Fruit fly (Drosophila melanogaster) whole organism, embryonic: ENCODE results near the gene CG11980.
A peak's percentile ranks its signal among the peaks of the same experiment; 100 is the strongest.

Experiments used
- Ada2b ChIP-seq: fragments of 200-800 bp; sonication (Bioruptor generic); IDR thresholded peaks from 2 replicates; pipeline ENCODE4 v1.3.6; 2022; ENCODE audit warnings: missing biosample characterization, missing genetic modification characterization
- Aef1 ChIP-seq: fragments of 200-800 bp; sonication (Bioruptor generic); IDR thresholded peaks from 3 replicates; pipeline ENCODE4 v1.3.6; 2022; ENCODE audit warnings: missing biosample characterization, missing genetic modification characterization
- Asciz ChIP-seq: fragments of 200-800 bp; sonication (Bioruptor generic); optimal IDR thresholded peaks from 2 replicates; lab custom pipeline; 2017; ENCODE audit warnings: missing biosample characterization, mild to moderate bottlenecking, missing genetic modification characterization, missing genetic modification reagents
- Atf6 ChIP-seq: fragments of 200-800 bp; sonication (Bioruptor generic); IDR thresholded peaks from 2 replicates; pipeline ENCODE4 v1.3.6; 2022; ENCODE audit warnings: missing biosample characterization, missing genetic modification characterization
- C15 ChIP-seq: fragments of 200-800 bp; sonication (Bioruptor generic); IDR thresholded peaks from 3 replicates; pipeline ENCODE4 v1.3.6; 2022; ENCODE audit warnings: missing biosample characterization, missing genetic modification characterization
- CG11085 ChIP-seq: fragments of 200-800 bp; sonication (Bioruptor generic); IDR thresholded peaks from 2 replicates; pipeline ENCODE4 v1.3.6; 2022; ENCODE audit warnings: missing biosample characterization, missing genetic modification characterization
- CG11504 ChIP-seq: fragments of 200-800 bp; sonication (Bioruptor generic); optimal IDR thresholded peaks from 3 replicates; lab custom pipeline; 2019; ENCODE audit warnings: missing biosample characterization, mild to moderate bottlenecking, missing genetic modification characterization, moderate library complexity
- CG12155 ChIP-seq: fragments of 200-800 bp; sonication (Bioruptor generic); optimal IDR thresholded peaks from 3 replicates; lab custom pipeline; 2016; ENCODE audit warnings: missing biosample characterization, missing genetic modification characterization
- CG13775 ChIP-seq: fragments of 200-800 bp; sonication (Bioruptor generic); optimal IDR thresholded peaks from 3 replicates; lab custom pipeline; 2017; ENCODE audit warnings: missing biosample characterization, mild to moderate bottlenecking, missing genetic modification characterization
- CG1647 ChIP-seq: fragments of 200-800 bp; sonication (Bioruptor generic); optimal IDR thresholded peaks from 3 replicates; lab custom pipeline; 2016; ENCODE audit warnings: missing biosample characterization, missing genetic modification characterization
- CG16863 ChIP-seq: fragments of 200-800 bp; sonication (Bioruptor generic); optimal IDR thresholded peaks from 3 replicates; lab custom pipeline; 2016; ENCODE audit warnings: missing biosample characterization, missing genetic modification characterization
- CG18262 ChIP-seq: fragments of 200-800 bp; optimal IDR thresholded peaks from 3 replicates; lab custom pipeline; 2019; ENCODE audit warnings: missing biosample characterization, mild to moderate bottlenecking, missing genetic modification characterization, moderate library complexity
- CG2129 ChIP-seq: fragments of 200-800 bp; sonication (Bioruptor generic); IDR thresholded peaks from 2 replicates; pipeline ENCODE4 v1.3.6; 2022; ENCODE audit warnings: missing biosample characterization, missing genetic modification characterization; ENCODE audit not compliant: partially characterized antibody
- CG30403 ChIP-seq: fragments of 200-800 bp; sonication (Bioruptor generic); optimal IDR thresholded peaks from 3 replicates; lab custom pipeline; 2016; ENCODE audit warnings: missing biosample characterization, missing genetic modification characterization
- CG30431 ChIP-seq: fragments of 200-800 bp; sonication (Bioruptor generic); optimal IDR thresholded peaks from 2 replicates; lab custom pipeline; 2017; ENCODE audit warnings: missing biosample characterization, missing genetic modification characterization
- CG31388 ChIP-seq: fragments of 200-800 bp; sonication (Bioruptor generic); optimal IDR thresholded peaks from 2 replicates; lab custom pipeline; 2016; ENCODE audit warnings: missing biosample characterization, missing genetic modification characterization
- CG3163 ChIP-seq: fragments of 200-800 bp; sonication (Bioruptor generic); optimal IDR thresholded peaks from 3 replicates; lab custom pipeline; 2016; ENCODE audit warnings: missing biosample characterization, missing genetic modification characterization
- CG4360 ChIP-seq: fragments of 200-800 bp; sonication (Bioruptor generic); IDR thresholded peaks from 2 replicates; pipeline ENCODE4 v1.3.6; 2022; ENCODE audit warnings: missing biosample characterization, missing genetic modification characterization
- CG8388 ChIP-seq: fragments of 200-800 bp; sonication (Bioruptor generic); optimal IDR thresholded peaks from 2 replicates; lab custom pipeline; 2019; ENCODE audit warnings: missing biosample characterization, mild to moderate bottlenecking, missing genetic modification characterization, moderate library complexity
- CG9817 ChIP-seq: fragments of 200-800 bp; sonication (Bioruptor generic); optimal IDR thresholded peaks from 2 replicates; lab custom pipeline; 2018; ENCODE audit warnings: missing biosample characterization, mild to moderate bottlenecking, missing genetic modification characterization, moderate library complexity
- CG9876 ChIP-seq: fragments of 200-800 bp; sonication (Bioruptor generic); optimal IDR thresholded peaks from 2 replicates; lab custom pipeline; 2016; ENCODE audit warnings: missing biosample characterization, missing genetic modification characterization
- Dbx ChIP-seq: fragments of 200-800 bp; sonication (Bioruptor generic); IDR thresholded peaks from 3 replicates; pipeline ENCODE4 v1.3.6; 2022; ENCODE audit warnings: missing biosample characterization, missing genetic modification characterization
- Dek ChIP-seq: fragments of 200-800 bp; sonication (Bioruptor generic); optimal IDR thresholded peaks from 3 replicates; lab custom pipeline; 2019; ENCODE audit warnings: missing biosample characterization, mild to moderate bottlenecking, missing genetic modification characterization, moderate library complexity
- Dll ChIP-seq: fragments of 200-800 bp; sonication (Bioruptor generic); IDR thresholded peaks from 4 replicates; pipeline ENCODE4 v1.3.6; 2022; ENCODE audit warnings: missing biosample characterization, missing genetic modification characterization; ENCODE audit not compliant: partially characterized antibody
- Eip74EF ChIP-seq, 2 experiments: fragments of 200-800 bp in 1 of 2; fragments of >200 bp in 1 of 2; sonication (Bioruptor generic) in 1 of 2; optimal IDR thresholded peaks; 2 replicates each; lab custom pipeline; 2017 to 2019; ENCODE audit warnings: missing biosample characterization in 2 of 2, missing genetic modification characterization in 2 of 2, mild to moderate bottlenecking in 1 of 2, moderate library complexity in 1 of 2
- GATAe ChIP-seq: fragments of 200-800 bp; sonication (Bioruptor generic); conservative IDR thresholded peaks from 2 replicates; pipeline ENCODE4 v1.3.6; 2022; ENCODE audit warnings: missing biosample characterization, missing genetic modification characterization
- HLH3B ChIP-seq: fragments of 200-800 bp; sonication (Bioruptor generic); IDR thresholded peaks from 2 replicates; pipeline ENCODE4 v1.3.6; 2022; ENCODE audit warnings: missing biosample characterization, missing genetic modification characterization
- HLH54F ChIP-seq: fragments of 200-800 bp; sonication (Bioruptor generic); optimal IDR thresholded peaks from 3 replicates; lab custom pipeline; 2016; ENCODE audit warnings: missing biosample characterization, missing genetic modification characterization
- HLHmδ ChIP-seq: fragments of 200-800 bp; sonication (Bioruptor generic); optimal IDR thresholded peaks from 2 replicates; lab custom pipeline; 2018; ENCODE audit warnings: missing biosample characterization, mild to moderate bottlenecking, missing genetic modification characterization, moderate library complexity
- Hsf ChIP-seq: fragments of 200-800 bp; sonication (Bioruptor generic); optimal IDR thresholded peaks from 3 replicates; lab custom pipeline; 2016; ENCODE audit warnings: missing biosample characterization, missing genetic modification characterization
- Jarid2 ChIP-seq: fragments of 200-800 bp; sonication (Bioruptor generic); optimal IDR thresholded peaks from 3 replicates; lab custom pipeline; 2017; ENCODE audit warnings: mild to moderate bottlenecking, missing biosample characterization, missing genetic modification reagents, missing genetic modification characterization
- Lpt ChIP-seq: fragments of >200 bp; optimal IDR thresholded peaks from 2 replicates; lab custom pipeline; 2018; ENCODE audit warnings: missing biosample characterization, missing genetic modification characterization
- Meics ChIP-seq: fragments of 200-800 bp; sonication (Bioruptor generic); optimal IDR thresholded peaks from 2 replicates; lab custom pipeline; 2017; ENCODE audit warnings: missing biosample characterization, mild to moderate bottlenecking, missing genetic modification characterization
- Mrtf ChIP-seq: fragments of 200-800 bp; sonication (Bioruptor generic); IDR thresholded peaks from 3 replicates; pipeline ENCODE4 v1.3.6; 2022; ENCODE audit warnings: missing biosample characterization, missing genetic modification characterization
- NK7.1 ChIP-seq: fragments of 200-800 bp; sonication (Bioruptor generic); optimal IDR thresholded peaks from 3 replicates; lab custom pipeline; 2016; ENCODE audit warnings: missing biosample characterization, missing genetic modification characterization
- Ravus ChIP-seq: fragments of 200-800 bp; sonication (Bioruptor generic); IDR thresholded peaks from 2 replicates; pipeline ENCODE4 v1.3.6; 2022; ENCODE audit warnings: missing biosample characterization, missing genetic modification characterization
- Xbp1 ChIP-seq: fragments of 200-800 bp; sonication (Bioruptor generic); optimal IDR thresholded peaks from 3 replicates; lab custom pipeline; 2016; ENCODE audit warnings: missing biosample characterization, mild to moderate bottlenecking, missing genetic modification characterization
- Xrp1 ChIP-seq: fragments of 200-800 bp; sonication (Bioruptor generic); IDR thresholded peaks from 2 replicates; pipeline ENCODE4 v1.3.6; 2022; ENCODE audit warnings: missing biosample characterization, missing genetic modification characterization
- abd-A ChIP-seq: fragments of 200-800 bp; sonication (Bioruptor generic); optimal IDR thresholded peaks from 3 replicates; lab custom pipeline; 2019; ENCODE audit warnings: missing biosample characterization, mild to moderate bottlenecking, missing genetic modification characterization, moderate library complexity
- cas ChIP-seq: fragments of 200-800 bp; sonication (Bioruptor generic); IDR thresholded peaks from 2 replicates; pipeline ENCODE4 v1.3.6; 2022; ENCODE audit warnings: missing biosample characterization, missing genetic modification characterization
- disco-r ChIP-seq: fragments of 200-800 bp; sonication (Bioruptor generic); optimal IDR thresholded peaks from 2 replicates; lab custom pipeline; 2016; ENCODE audit warnings: missing biosample characterization, missing genetic modification characterization
- dpn ChIP-seq, 2 experiments: fragments of 200-800 bp; sonication (Bioruptor generic); optimal IDR thresholded peaks; 3 replicates each; lab custom pipeline; 2016; ENCODE audit warnings: missing biosample characterization in 2 of 2, missing genetic modification characterization in 2 of 2
- fru ChIP-seq: fragments of >200 bp; optimal IDR thresholded peaks from 2 replicates; lab custom pipeline; 2017
- ftz-f1 ChIP-seq: fragments of 200-800 bp; sonication (Bioruptor generic); optimal IDR thresholded peaks from 2 replicates; lab custom pipeline; 2016; ENCODE audit warnings: missing biosample characterization, missing genetic modification characterization
- gcm2 ChIP-seq: fragments of 200-800 bp; sonication (Bioruptor generic); optimal IDR thresholded peaks from 2 replicates; lab custom pipeline; 2016; ENCODE audit warnings: missing biosample characterization, missing genetic modification characterization
- her ChIP-seq: fragments of 200-800 bp; sonication (Bioruptor generic); optimal IDR thresholded peaks from 2 replicates; lab custom pipeline; 2016; ENCODE audit warnings: missing biosample characterization, missing genetic modification characterization
- jing ChIP-seq: fragments of 200-800 bp; sonication (Bioruptor generic); optimal IDR thresholded peaks from 2 replicates; lab custom pipeline; 2018; ENCODE audit warnings: missing biosample characterization, mild to moderate bottlenecking, missing genetic modification characterization
- maf-S ChIP-seq: fragments of 200-800 bp; sonication (Bioruptor generic); optimal IDR thresholded peaks from 2 replicates; lab custom pipeline; 2016; ENCODE audit warnings: missing biosample characterization, missing genetic modification characterization
- otp ChIP-seq: fragments of 200-800 bp; sonication (Bioruptor generic); IDR thresholded peaks from 3 replicates; pipeline ENCODE4, ENCODE4 v1.3.6; 2022; ENCODE audit warnings: missing biosample characterization, missing genetic modification characterization
- slp2 ChIP-seq: fragments of 200-800 bp; sonication (Bioruptor generic); optimal IDR thresholded peaks from 2 replicates; lab custom pipeline; 2016; ENCODE audit warnings: missing biosample characterization, missing genetic modification characterization
- unpg ChIP-seq: fragments of 200-800 bp; sonication (Bioruptor generic); optimal IDR thresholded peaks from 3 replicates; lab custom pipeline; 2018; ENCODE audit warnings: missing biosample characterization, mild to moderate bottlenecking, missing genetic modification characterization, moderate library complexity
- zen ChIP-seq: fragments of 200-800 bp; sonication (Bioruptor generic); optimal IDR thresholded peaks from 3 replicates; lab custom pipeline; 2018; ENCODE audit warnings: missing biosample characterization, mild to moderate bottlenecking, missing genetic modification characterization, moderate library complexity

CG11980 gene

DNA sequence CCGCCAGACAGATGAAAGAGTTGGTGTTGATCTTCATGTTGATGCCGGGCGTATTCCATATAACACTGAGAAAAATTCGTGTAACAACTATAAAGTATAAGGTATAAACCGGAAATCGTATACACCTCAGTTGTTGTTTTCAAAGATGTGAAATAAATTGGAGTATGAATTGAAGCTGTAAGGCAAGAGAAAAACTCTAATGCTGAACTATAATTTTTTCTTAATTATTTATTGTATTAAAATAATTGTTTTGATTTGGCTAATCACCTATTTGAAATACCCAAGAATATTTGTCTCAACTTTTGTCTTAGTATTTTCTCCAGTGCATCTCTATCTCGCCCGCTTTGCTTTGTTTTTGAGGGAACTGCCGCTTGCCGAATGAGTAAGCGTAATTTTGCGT is 43.5 kb upstream of the CG11980 start (continued):
- peak; percentile 26 for TF ChIP-seq Dek (tag; lab: Kevin White, UChicago)
- peak; percentile 38 for TF ChIP-seq CG9817 (tag; lab: Kevin White, UChicago)
- no peak for TF ChIP-seq gcm2 (GFP tag; lab: Kevin White, UChicago)
- TF ChIP-seq HLH54F (GFP tag; lab: Kevin White, UChicago): no peak
- TF ChIP-seq Dll: no peak
- TF ChIP-seq slp2: no peak
- peak; percentile 62; the same call in 1 of the 2 replicates for TF ChIP-seq Xrp1 (GFP tag; lab: Robert Waterston, UW)
- peak; percentile 41 for TF ChIP-seq Meics
- peak; percentile 73 for TF ChIP-seq CG18262 (tag; lab: Kevin White, UChicago)
- no peak for TF ChIP-seq Lpt (GFP tag; lab: Kevin White, UChicago)
- TF ChIP-seq CG2129 (GFP tag; lab: Robert Waterston, UW): no peak
- TF ChIP-seq zen (tag; lab: Kevin White, UChicago): peak; percentile 55
- no peak for TF ChIP-seq jing
- TF ChIP-seq GATAe: no peak
- TF ChIP-seq maf-S (GFP tag; lab: Kevin White, UChicago): no peak
- no peak for TF ChIP-seq HLHmδ (GFP tag; lab: Kevin White, UChicago)
- TF ChIP-seq Hsf (GFP tag; lab: Kevin White, UChicago): peak; percentile 7
- no peak for TF ChIP-seq otp (GFP tag; lab: Robert Waterston, UW)
- TF ChIP-seq CG12155 (GFP tag; lab: Kevin White, UChicago): peak; percentile 41
- TF ChIP-seq abd-A (tag; lab: Kevin White, UChicago): no peak
- peak in 1 of 2 experiments; percentile 31 for TF ChIP-seq dpn (GFP tag; optimal IDR thresholded peaks at IDR 0.05; lab: Kevin White, UChicago)
- peak; percentile 67 for TF ChIP-seq HLH3B
- peak; percentile 62 for TF ChIP-seq Xbp1
- TF ChIP-seq fru: no peak
- no peak for TF ChIP-seq CG31388 (GFP tag; lab: Kevin White, UChicago)
- no peak for TF ChIP-seq her
- TF ChIP-seq Asciz: peak; percentile 68
- peak; percentile 67 for TF ChIP-seq CG30403
- TF ChIP-seq CG16863 (GFP tag; lab: Kevin White, UChicago): no peak
- TF ChIP-seq CG8388 (GFP tag; lab: Kevin White, UChicago): peak; percentile 69
- peak; percentile 86 for TF ChIP-seq CG11504 (tag; lab: Kevin White, UChicago)
- no peak for TF ChIP-seq C15
- TF ChIP-seq Ravus (GFP tag; lab: Robert Waterston, UW): no peak
- TF ChIP-seq Atf6: no peak; the same call in 1 of the 2 replicates
- peak in 1 of 2 experiments; percentile 67 for TF ChIP-seq Eip74EF (GFP tag; optimal IDR thresholded peaks at IDR 0.05; lab: Kevin White, UChicago)
- TF ChIP-seq CG30431 (GFP tag; lab: Kevin White, UChicago): no peak
- TF ChIP-seq Aef1 (GFP tag; lab: Robert Waterston, UW): peak; percentile 31; the same call in 1 of the 3 replicates
- TF ChIP-seq cas (GFP tag; lab: Robert Waterston, UW): no peak
- TF ChIP-seq Mrtf (GFP tag; lab: Robert Waterston, UW): no peak
- no peak for TF ChIP-seq CG9876 (GFP tag; lab: Kevin White, UChicago)
- TF ChIP-seq Jarid2 (GFP tag; lab: Kevin White, UChicago): peak; percentile 7
- no peak for TF ChIP-seq CG3163 (GFP tag; lab: Kevin White, UChicago)
- TF ChIP-seq CG11085 (GFP tag; lab: Robert Waterston, UW): no peak
- no peak for TF ChIP-seq disco-r (GFP tag; lab: Kevin White, UChicago)
- no peak for TF ChIP-seq Dbx (GFP tag; lab: Robert Waterston, UW)
- peak; percentile 40; the same call in 1 of the 2 replicates for TF ChIP-seq Ada2b (GFP tag; lab: Robert Waterston, UW)
- TF ChIP-seq CG1647 (GFP tag; lab: Kevin White, UChicago): no peak
- no peak for TF ChIP-seq CG4360 (GFP tag; lab: Robert Waterston, UW)
- TF ChIP-seq unpg: peak; percentile 72
- no peak for TF ChIP-seq NK7.1 (GFP tag; lab: Kevin White, UChicago)
- peak; percentile 27 for TF ChIP-seq CG13775 (GFP tag; lab: Kevin White, UChicago)
- no peak for TF ChIP-seq ftz-f1
